Worm (Caenorhabditis elegans): ENCODE measurements around the gene spot-1.

The spot-1 gene

DNA sequence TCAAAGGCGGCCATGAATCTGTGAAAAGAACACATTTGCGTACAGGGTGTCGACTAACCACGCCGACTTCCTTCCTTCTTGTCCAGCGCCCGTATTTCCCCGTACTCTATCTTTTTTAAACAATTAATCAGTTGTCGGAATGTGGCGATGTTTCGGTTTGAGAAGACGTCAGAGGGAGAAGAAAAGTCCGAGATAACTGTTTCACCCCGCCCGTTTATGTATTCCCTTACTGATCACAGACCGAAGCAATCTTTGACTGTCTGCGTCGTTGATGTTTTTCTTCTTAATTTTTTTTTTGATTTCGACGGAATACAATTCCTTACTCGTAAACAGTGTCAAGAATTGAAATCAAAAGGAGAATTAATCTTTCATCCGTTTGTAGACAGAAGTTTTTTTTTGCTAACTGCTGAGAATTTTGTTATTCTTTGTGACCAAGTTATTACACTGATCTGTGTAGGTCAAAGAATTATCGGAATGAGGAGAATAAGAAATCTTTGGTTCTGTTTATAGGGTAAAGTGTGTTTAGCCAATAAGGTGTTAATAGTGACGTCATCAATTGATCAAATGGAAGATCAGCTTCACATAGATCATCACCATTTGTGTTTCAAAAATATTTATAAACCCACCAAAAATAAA, 20.1 kb upstream of the spot-1 start:
- no peak for TF ChIP-seq isw-1 (GFP tag; IDR thresholded peaks at IDR 0.05)
- no peak for TF ChIP-seq zip-4 (GFP tag; optimal IDR thresholded peaks at IDR 0.05)
- TF ChIP-seq blmp-1 (tag; optimal IDR thresholded peaks at IDR 0.05), result peak; percentile 79
- TF ChIP-seq nhr-84 (tag; optimal IDR thresholded peaks at IDR 0.05), result no peak
- TF ChIP-seq efl-1 (optimal IDR thresholded peaks at IDR 0.05), result no peak
- peak in 1 of 2 experiments; percentile 79 for TF ChIP-seq efl-1 (GFP tag; optimal IDR thresholded peaks at IDR 0.05 in 1 of 2)
- TF ChIP-seq nhr-71 (tag; optimal IDR thresholded peaks at IDR 0.05), result peak; percentile 42
- no peak for TF ChIP-seq fos-1 (tag; optimal IDR thresholded peaks at IDR 0.05)
- TF ChIP-seq tlp-1 (tag; optimal IDR thresholded peaks at IDR 0.05), result no peak
- TF ChIP-seq ama-1 (optimal IDR thresholded peaks at IDR 0.05), result no peak
- TF ChIP-seq unc-130 (tag; optimal IDR thresholded peaks at IDR 0.05), result peak; percentile 17
- no peak for TF ChIP-seq egl-13 (tag; optimal IDR thresholded peaks at IDR 0.05)
- peak; percentile 23 for TF ChIP-seq vab-15 (tag; optimal IDR thresholded peaks at IDR 0.05)
- TF ChIP-seq tbx-2 (tag; optimal IDR thresholded peaks at IDR 0.05), result peak; percentile 11
- TF ChIP-seq lsy-2 (tag; optimal IDR thresholded peaks at IDR 0.05), result peak in 1 of 2 experiments; percentile 33
- TF ChIP-seq nhr-90 (tag; optimal IDR thresholded peaks at IDR 0.05; ENCODE audit: poor library complexity), result peak; percentile 37
- TF ChIP-seq ceh-88 (GFP tag; IDR thresholded peaks at IDR 0.05), result no peak
- no peak for TF ChIP-seq efl-3 (GFP tag; optimal IDR thresholded peaks at IDR 0.05)
- TF ChIP-seq nhr-20 (tag; optimal IDR thresholded peaks at IDR 0.05), result peak; percentile 62
- peak in 1 of 2 experiments; percentile 34 for TF ChIP-seq lin-35 (GFP tag; optimal IDR thresholded peaks at IDR 0.05)
- TF ChIP-seq xbp-1 (tag; optimal IDR thresholded peaks at IDR 0.05), result no peak
- TF ChIP-seq snu-23 (GFP tag; optimal IDR thresholded peaks at IDR 0.05), result peak; percentile 27
- peak; percentile 95 for TF ChIP-seq nhr-85 (tag)
- no peak for TF ChIP-seq ceh-82 (tag; optimal IDR thresholded peaks at IDR 0.05)
- TF ChIP-seq hpl-2 (GFP tag; optimal IDR thresholded peaks at IDR 0.05), result no peak
- TF ChIP-seq elt-3 (tag; optimal IDR thresholded peaks at IDR 0.05), result peak in 3 of 6 experiments; percentile 58 to 71 (median 65)
- TF ChIP-seq rnt-1 (tag; optimal IDR thresholded peaks at IDR 0.05), result no peak
- TF ChIP-seq lin-14 (GFP tag; optimal IDR thresholded peaks at IDR 0.05), result peak; percentile 60
- TF ChIP-seq nhr-19 (GFP tag; conservative IDR thresholded peaks at IDR 0.05), result peak; percentile 21; the same call in 1 of the 2 replicates

- TF ChIP-seq blmp-1 (tag; optimal IDR thresholded peaks at IDR 0.05) (peak; percentile 39), nhr-20 (tag; optimal IDR thresholded peaks at IDR 0.05) (peak; percentile 66), nhr-11 (tag; optimal IDR thresholded peaks at IDR 0.05) (no peak), mep-1 (tag; optimal IDR thresholded peaks at IDR 0.05) (peak; percentile 38), lsy-2 (tag; optimal IDR thresholded peaks at IDR 0.05) (peak in 1 of 2 experiments; percentile 2), ceh-90 (tag; optimal IDR thresholded peaks at IDR 0.05) (no peak), aly-2 (tag; optimal IDR thresholded peaks at IDR 0.05) (no peak), nhr-85 (tag) (peak; percentile 70), efl-1 (optimal IDR thresholded peaks at IDR 0.05) (no peak), efl-1 (GFP tag; optimal IDR thresholded peaks at IDR 0.05 in 1 of 2) (no peak), C04F5.9 (tag; optimal IDR thresholded peaks at IDR 0.05) (no peak), lin-13 (GFP tag; optimal IDR thresholded peaks at IDR 0.05) (no peak), elt-3 (tag; optimal IDR thresholded peaks at IDR 0.05) (peak in 1 of 6 experiments; percentile 18), zag-1 (tag; optimal IDR thresholded peaks at IDR 0.05) (no peak), ets-5 (GFP tag; IDR thresholded peaks at IDR 0.05) (no peak), fkh-10 (GFP tag; optimal IDR thresholded peaks at IDR 0.05) (no peak), sox-4 (tag; optimal IDR thresholded peaks at IDR 0.05) (no peak), nhr-90 (tag; optimal IDR thresholded peaks at IDR 0.05; ENCODE audit: poor library complexity) (no peak), egl-27 (tag; optimal IDR thresholded peaks at IDR 0.05) (no peak), xbp-1 (tag; optimal IDR thresholded peaks at IDR 0.05) (peak; percentile 89), nhr-84 (tag; optimal IDR thresholded peaks at IDR 0.05) (no peak), zip-4 (GFP tag; optimal IDR thresholded peaks at IDR 0.05) (no peak), nhr-71 (tag; optimal IDR thresholded peaks at IDR 0.05) (peak; percentile 26), aha-1 (tag; optimal IDR thresholded peaks at IDR 0.05) (no peak), lin-14 (GFP tag; optimal IDR thresholded peaks at IDR 0.05) (peak; percentile 63), elt-2 (tag; optimal IDR thresholded peaks at IDR 0.05) (no peak), skn-1 (tag; optimal IDR thresholded peaks at IDR 0.05) (no peak), F16B12.6 (tag; optimal IDR thresholded peaks at IDR 0.05) (no peak), sup-37 (GFP tag; optimal IDR thresholded peaks at IDR 0.05) (no peak), efl-3 (GFP tag; optimal IDR thresholded peaks at IDR 0.05) (no peak), sptf-1 (tag; optimal IDR thresholded peaks at IDR 0.05) (no peak), egl-13 (tag; optimal IDR thresholded peaks at IDR 0.05) (no peak), alr-1 (tag; optimal IDR thresholded peaks at IDR 0.05; ENCODE audit: borderline replicate concordance) (no peak), nhr-237 (tag; optimal IDR thresholded peaks at IDR 0.05) (no peak), ceh-88 (GFP tag; IDR thresholded peaks at IDR 0.05) (no peak), snu-23 (GFP tag; optimal IDR thresholded peaks at IDR 0.05) (peak; percentile 26), C16A3.4 (tag; optimal IDR thresholded peaks at IDR 0.05) (no peak)
Observed at ce11 chrIII:7296092-7296668, 19.1 kb upstream of the spot-1 start.
